Fruit fly (Drosophila melanogaster): ENCODE measurements around the gene CG5281.

dm6 chr3R:11435537-11436234 is at the start of gene CG5281, which contains the start of gene Exd2:
- TF ChIP-seq CG4424 (GFP tag; optimal IDR thresholded peaks at IDR 0.05) (peak; percentile 43), Bteb2 (GFP tag; optimal IDR thresholded peaks at IDR 0.05) (peak; percentile 46)

Data from whole organism, embryonic.